Fruit fly (Drosophila melanogaster) whole organism, wandering third instar larva: ENCODE data around the gene Ir7d.

Experiments used
- Hr78 ChIP-seq: fragments of >200 bp; optimal IDR thresholded peaks from 2 replicates; lab custom pipeline; 2017; ENCODE audit warnings: missing biosample characterization, missing genetic modification characterization
- pan ChIP-seq: fragments of >200 bp; optimal IDR thresholded peaks from 2 replicates; lab custom pipeline; 2017
- psq ChIP-seq: fragments of 200-800 bp; sonication (Bioruptor generic); optimal IDR thresholded peaks from 3 replicates; lab custom pipeline; 2017; ENCODE audit warnings: missing biosample characterization, mild to moderate bottlenecking, missing genetic modification characterization, moderate library complexity
- rgr ChIP-seq: fragments of 200-800 bp; sonication (Bioruptor generic); optimal IDR thresholded peaks from 3 replicates; lab custom pipeline; 2016; ENCODE audit warnings: missing biosample characterization, mild to moderate bottlenecking, missing genetic modification characterization

- TF ChIP-seq psq (GFP tag; lab: Kevin White, UChicago) (no peak), rgr (no peak), pan (no peak), Hr78 (no peak)
These were observed 2.9 kb upstream of the Ir7d start, which contains the start of gene Ir7e for dm6 chrX:7881579-7881978.
